Worm (Caenorhabditis elegans) whole organism, L3 larva: ENCODE measurements around the gene arrd-19.

ENCODE experiments used
- R02D3.7 ChIP-seq: fragments of 150-350 bp; optimal IDR thresholded peaks from 2 replicates; lab custom pipeline; 2014; ENCODE audit warnings: missing biosample characterization, missing genetic modification characterization
- ZK546.5 ChIP-seq: sonication (generic microtip); optimal IDR thresholded peaks from 2 replicates; lab custom pipeline; 2017; ENCODE audit warnings: missing biosample characterization, missing genetic modification characterization
- ama-1 ChIP-seq: fragments of 150-350 bp; optimal IDR thresholded peaks from 2 replicates; lab custom pipeline; 2018
- ceh-16 ChIP-seq: sonication (generic microtip); optimal IDR thresholded peaks from 2 replicates; lab custom pipeline; 2017; ENCODE audit warnings: missing biosample characterization, missing genetic modification characterization
- ceh-82 ChIP-seq: fragments of 150-350 bp; optimal IDR thresholded peaks from 2 replicates; lab custom pipeline; 2014; ENCODE audit warnings: missing biosample characterization, missing genetic modification characterization
- daf-12 ChIP-seq: fragments of 150-350 bp; optimal IDR thresholded peaks from 2 replicates; lab custom pipeline; 2014; ENCODE audit warnings: missing biosample characterization, missing genetic modification reagents, missing genetic modification characterization
- egl-5 ChIP-seq: fragments of 150-350 bp; optimal IDR thresholded peaks from 2 replicates; lab custom pipeline; 2017; ENCODE audit warnings: missing biosample characterization, missing genetic modification reagents, missing genetic modification characterization, inconsistent platforms
- elt-1 ChIP-seq: fragments of 150-350 bp; optimal IDR thresholded peaks from 2 replicates; lab custom pipeline; 2014; ENCODE audit warnings: missing biosample characterization, missing genetic modification characterization
- elt-2 ChIP-seq: sonication (generic microtip); optimal IDR thresholded peaks from 2 replicates; lab custom pipeline; 2016; ENCODE audit warnings: missing genetic modification reagents, mild to moderate bottlenecking, missing genetic modification characterization, missing compliant biosample characterization
- elt-3 ChIP-seq, 3 experiments: fragments of 150-350 bp in 1 of 3; sonication (generic microtip) in 2 of 3; optimal IDR thresholded peaks; 2 replicates in 2 of 3; 4 replicates in 1 of 3; lab custom pipeline; 2014 to 2017; ENCODE audit warnings: missing biosample characterization in 3 of 3, missing genetic modification characterization in 3 of 3
- eor-1 ChIP-seq, 2 experiments: fragments of 150-350 bp; optimal IDR thresholded peaks; 2 replicates each; lab custom pipeline; 2014 to 2018; ENCODE audit warnings: missing biosample characterization in 2 of 2, missing genetic modification characterization in 2 of 2
- fkh-10 ChIP-seq: sonication (generic microtip); optimal IDR thresholded peaks from 2 replicates; lab custom pipeline; 2017; ENCODE audit warnings: missing biosample characterization, missing genetic modification reagents, missing genetic modification characterization
- fkh-2 ChIP-seq: fragments of 150-350 bp; optimal IDR thresholded peaks from 2 replicates; lab custom pipeline; 2014; ENCODE audit warnings: missing biosample characterization, missing genetic modification reagents, missing genetic modification characterization
- hmg-11 ChIP-seq: sonication (generic microtip); optimal IDR thresholded peaks from 2 replicates; lab custom pipeline; 2016; ENCODE audit warnings: missing genetic modification characterization, missing compliant biosample characterization
- jun-1 ChIP-seq: fragments of 150-350 bp; optimal IDR thresholded peaks from 2 replicates; lab custom pipeline; 2014; ENCODE audit warnings: missing biosample characterization, missing genetic modification reagents, missing genetic modification characterization
- lin-15B ChIP-seq: fragments of 150-350 bp; optimal IDR thresholded peaks from 2 replicates; lab custom pipeline; 2014; ENCODE audit warnings: missing biosample characterization, missing genetic modification characterization
- lin-39 ChIP-seq: fragments of 150-350 bp; optimal IDR thresholded peaks from 2 replicates; lab custom pipeline; 2018; ENCODE audit warnings: missing biosample characterization, missing genetic modification reagents, missing genetic modification characterization
- lsy-12 ChIP-seq: sonication (generic microtip); optimal IDR thresholded peaks from 2 replicates; lab custom pipeline; 2016; ENCODE audit warnings: mild to moderate bottlenecking, missing genetic modification characterization, missing compliant biosample characterization
- mdl-1 ChIP-seq: fragments of 150-350 bp; optimal IDR thresholded peaks from 2 replicates; lab custom pipeline; 2014; ENCODE audit warnings: missing biosample characterization, missing genetic modification characterization
- mml-1 ChIP-seq: fragments of 150-350 bp; sonication (generic microtip); optimal IDR thresholded peaks from 3 replicates; lab custom pipeline; 2014; ENCODE audit warnings: missing biosample characterization, missing genetic modification characterization
- nfya-1 ChIP-seq: sonication (generic microtip); optimal IDR thresholded peaks from 2 replicates; lab custom pipeline; 2017; ENCODE audit warnings: missing genetic modification characterization, mild to moderate bottlenecking, missing compliant biosample characterization, antibody characterized with exemption, moderate library complexity; ENCODE audit not compliant: insufficient read depth
- nhr-23 ChIP-seq: fragments of 150-350 bp; optimal IDR thresholded peaks from 2 replicates; lab custom pipeline; 2014; ENCODE audit warnings: missing biosample characterization, missing genetic modification reagents, missing genetic modification characterization
- nhr-237 ChIP-seq: fragments of 150-350 bp; optimal IDR thresholded peaks from 2 replicates; lab custom pipeline; 2014; ENCODE audit warnings: missing biosample characterization, missing genetic modification characterization
- nhr-25 ChIP-seq: sonication (generic microtip); optimal IDR thresholded peaks from 2 replicates; lab custom pipeline; 2017; ENCODE audit warnings: missing biosample characterization, missing genetic modification characterization
- nhr-28 ChIP-seq: fragments of 150-350 bp; optimal IDR thresholded peaks from 2 replicates; lab custom pipeline; 2014; ENCODE audit warnings: missing biosample characterization, missing genetic modification characterization
- nhr-67 ChIP-seq: fragments of 150-350 bp; optimal IDR thresholded peaks from 2 replicates; lab custom pipeline; 2014; ENCODE audit warnings: missing biosample characterization, missing genetic modification characterization
- pha-4 ChIP-seq: fragments of 150-350 bp; optimal IDR thresholded peaks from 2 replicates; lab custom pipeline; 2014; ENCODE audit warnings: missing biosample characterization, missing genetic modification reagents, missing genetic modification characterization
- pqm-1 ChIP-seq: fragments of 150-350 bp; optimal IDR thresholded peaks from 2 replicates; lab custom pipeline; 2017; ENCODE audit warnings: missing biosample characterization, missing genetic modification characterization, inconsistent platforms
- sea-2 ChIP-seq: fragments of 150-350 bp; sonication (generic microtip); optimal IDR thresholded peaks from 4 replicates; lab custom pipeline; 2014; ENCODE audit warnings: missing biosample characterization, missing genetic modification reagents, missing genetic modification characterization
- skn-1 ChIP-seq: fragments of 150-350 bp; optimal IDR thresholded peaks from 2 replicates; lab custom pipeline; 2014; ENCODE audit warnings: missing biosample characterization, missing genetic modification characterization
- snpc-4 ChIP-seq: fragments of 150-350 bp; optimal IDR thresholded peaks from 2 replicates; lab custom pipeline; 2014; ENCODE audit warnings: missing biosample characterization, missing genetic modification characterization
- tbx-2 ChIP-seq: sonication (generic microtip); optimal IDR thresholded peaks from 2 replicates; lab custom pipeline; 2016; ENCODE audit warnings: mild to moderate bottlenecking, missing genetic modification characterization, missing compliant biosample characterization
- zag-1 ChIP-seq: fragments of 150-350 bp; optimal IDR thresholded peaks from 2 replicates; lab custom pipeline; 2014; ENCODE audit warnings: missing biosample characterization, missing genetic modification characterization

The arrd-19 gene

DNA sequence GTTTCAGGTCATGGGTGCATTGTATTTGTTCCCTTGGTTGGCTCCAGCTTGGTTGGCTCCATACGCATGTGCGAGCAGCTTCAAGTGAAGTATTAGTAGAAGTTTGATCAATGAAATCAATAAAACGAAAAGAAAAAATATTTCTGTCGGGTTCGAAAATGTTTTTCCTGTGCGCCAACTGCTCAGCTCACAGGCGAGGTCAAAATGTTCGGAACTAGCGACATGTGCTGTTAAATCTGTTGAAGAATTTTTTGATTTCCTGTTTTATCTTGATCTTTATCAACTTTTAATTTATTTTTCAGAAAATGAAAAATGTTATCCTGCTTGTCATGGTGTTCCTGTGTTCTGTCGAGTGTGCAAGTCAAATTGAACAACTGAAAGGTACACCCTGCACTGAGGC lies 33.8 kb downstream of the arrd-19 start, which contains the start of gene T28A11.25:
T28A11.25 (plus strand) TSS at position 301 of the 400 bp plus-strand sequence.
- TF ChIP-seq nhr-237 (tag; lab: Kevin White, UChicago) (no peak), eor-1 (tag; optimal IDR thresholded peaks at IDR 0.05; lab: Kevin White, UChicago) (no peak), mml-1 (tag; lab: Kevin White, UChicago) (no peak), pqm-1 (tag; lab: Kevin White, UChicago) (no peak), nhr-23 (tag; lab: Kevin White, UChicago) (no peak), ZK546.5 (tag; lab: Kevin White, UChicago) (no peak), nfya-1 (tag; lab: Kevin White, UChicago) (no peak), ceh-16 (no peak), daf-12 (tag; lab: Kevin White, UChicago) (no peak), ama-1 (no peak), nhr-25 (tag; lab: Kevin White, UChicago) (no peak), R02D3.7 (tag; lab: Kevin White, UChicago) (no peak)

- TF ChIP-seq tbx-2 (no peak), ceh-82 (tag; lab: Kevin White, UChicago) (no peak), nhr-23 (tag; lab: Kevin White, UChicago) (no peak), jun-1 (tag; lab: Kevin White, UChicago) (no peak), lin-15B (tag; lab: Kevin White, UChicago) (no peak)
- TF ChIP-seq, all 47 proteins: peak for 0
Observed at ce11 chrV:3280009-3280408, 35.3 kb downstream of the arrd-19 start, which contains the start of gene T28A11.2. Gene T28A11.2 (plus strand): TSS chrV:3280379.

DNA sequence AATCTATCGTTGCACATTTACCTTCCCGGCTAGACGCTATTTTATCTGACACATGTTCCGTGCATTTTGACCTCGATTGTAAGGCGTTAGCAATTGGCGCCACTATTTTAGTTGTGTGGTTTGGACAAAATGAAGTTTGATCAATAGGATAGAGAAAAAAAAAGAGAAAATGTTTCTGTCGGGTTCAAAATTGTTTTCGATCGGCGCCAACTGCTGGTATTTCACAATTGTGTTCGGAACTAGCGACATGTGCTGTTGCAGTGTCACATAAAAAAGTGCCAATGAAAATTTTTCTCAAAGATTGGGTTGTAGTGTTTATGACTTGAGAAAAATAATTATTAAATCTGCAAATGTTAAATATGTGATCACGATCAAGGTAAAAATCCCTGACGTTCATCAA lies 36.2 kb downstream of the arrd-19 start:
- TF ChIP-seq fkh-2 (tag; lab: Kevin White, UChicago): no peak
- peak; percentile 26 for TF ChIP-seq egl-5 (tag; lab: Kevin White, UChicago)

- TF ChIP-seq elt-2 (no peak), elt-1 (tag; lab: Kevin White, UChicago) (no peak), hmg-11 (peak; percentile 29)
Observed at ce11 chrV:3278101-3278639, 37.1 kb downstream of the arrd-19 start, which contains the start of gene fbxa-64. Gene fbxa-64 (minus strand): TSS chrV:3278151.

- TF ChIP-seq lin-39 (tag; lab: Kevin White, UChicago) (peak; percentile 32), elt-2 (no peak), egl-5 (tag; lab: Kevin White, UChicago) (peak; percentile 26), sea-2 (GFP tag; lab: Kevin White, UChicago) (no peak), elt-3 (tag; optimal IDR thresholded peaks at IDR 0.05; lab: Kevin White, UChicago) (no peak), nhr-23 (tag; lab: Kevin White, UChicago) (no peak)
- TF ChIP-seq, all 47 proteins: peak for 2
Observed at ce11 chrV:3276184-3276583, 39.1 kb downstream of the arrd-19 start.

ce11 chrV:3275033-3275432 lies 40.3 kb downstream of the arrd-19 start, which contains the start of gene T28A11.3:
Gene T28A11.3 (plus strand): TSS chrV:3275333.
- TF ChIP-seq nhr-25 (tag; lab: Kevin White, UChicago) (no peak), nhr-67 (tag; lab: Kevin White, UChicago) (no peak), ama-1 (no peak), nhr-28 (tag; lab: Kevin White, UChicago) (no peak), snpc-4 (tag; lab: Kevin White, UChicago) (no peak), ceh-82 (tag; lab: Kevin White, UChicago) (no peak), zag-1 (tag; lab: Kevin White, UChicago) (no peak), lsy-12 (tag; lab: Kevin White, UChicago) (no peak), fkh-2 (tag; lab: Kevin White, UChicago) (no peak), skn-1 (tag; lab: Kevin White, UChicago) (no peak), fkh-10 (no peak), egl-5 (tag; lab: Kevin White, UChicago) (no peak), pha-4 (no peak), jun-1 (tag; lab: Kevin White, UChicago) (no peak), mdl-1 (no peak), daf-12 (tag; lab: Kevin White, UChicago) (no peak)
